Fruit fly (Drosophila melanogaster): Measurements from ENCODE around the gene CG5850.

CG5850 gene

dm6 chr2L:9954119-9954518 lies 9.6 kb downstream of the CG5850 start, which contains the start of the genes CG13126 and CG4709:
Gene CG13126 (minus strand): TSS chr2L:9954181.
Gene CG4709 (plus strand): TSS chr2L:9954325.
- TF ChIP-seq Dif (GFP tag; optimal IDR thresholded peaks at IDR 0.05; ENCODE audit: partially characterized antibody): no peak
- TF ChIP-seq fru (GFP tag; optimal IDR thresholded peaks at IDR 0.05): peak; percentile 79
- TF ChIP-seq Hr83 (GFP tag; optimal IDR thresholded peaks at IDR 0.05; ENCODE audit: poor library complexity, severe bottlenecking): peak; percentile 73
- TF ChIP-seq woc (GFP tag; optimal IDR thresholded peaks at IDR 0.05): peak; percentile 85
- TF ChIP-seq dsf (GFP tag; optimal IDR thresholded peaks at IDR 0.05; ENCODE audit: borderline replicate concordance): peak; percentile 58
- TF ChIP-seq Dfd (GFP tag; optimal IDR thresholded peaks at IDR 0.05): no peak
- peak; percentile 87 for TF ChIP-seq psq (GFP tag; optimal IDR thresholded peaks at IDR 0.05)
- TF ChIP-seq GATAd (GFP tag; optimal IDR thresholded peaks at IDR 0.05): peak; percentile 54
- no peak for TF ChIP-seq N (GFP tag; optimal IDR thresholded peaks at IDR 0.05)
- peak; percentile 81 for TF ChIP-seq Hnf4 (GFP tag; optimal IDR thresholded peaks at IDR 0.05)
- peak; percentile 93 for TF ChIP-seq rgr (GFP tag; optimal IDR thresholded peaks at IDR 0.05)
- TF ChIP-seq ey (GFP tag; optimal IDR thresholded peaks at IDR 0.05): peak; percentile 75
- TF ChIP-seq pan (optimal IDR thresholded peaks at IDR 0.05): no peak
- TF ChIP-seq Jra (GFP tag; optimal IDR thresholded peaks at IDR 0.05): peak; percentile 42
- TF ChIP-seq Mio (GFP tag; optimal IDR thresholded peaks at IDR 0.05): no peak
- TF ChIP-seq sage (GFP tag; optimal IDR thresholded peaks at IDR 0.05): peak; percentile 85
- TF ChIP-seq CG32264 (GFP tag; optimal IDR thresholded peaks at IDR 0.05): no peak
- no peak for TF ChIP-seq dl (GFP tag; optimal IDR thresholded peaks at IDR 0.05; ENCODE audit: insufficient read depth in 1 of 2, partially characterized antibody in 2 of 2)
- TF ChIP-seq foxo (GFP tag; optimal IDR thresholded peaks at IDR 0.05): peak in 1 of 2 experiments; percentile 92
- peak; percentile 95 for TF ChIP-seq HLH106 (tag; optimal IDR thresholded peaks at IDR 0.05)
- no peak for TF ChIP-seq jim (GFP tag; optimal IDR thresholded peaks at IDR 0.05)
- peak; percentile 71 for TF ChIP-seq br (GFP tag; optimal IDR thresholded peaks at IDR 0.05)
- peak; percentile 32 for TF ChIP-seq Myc (optimal IDR thresholded peaks at IDR 0.05)
- no peak for TF ChIP-seq Vsx2 (GFP tag; optimal IDR thresholded peaks at IDR 0.05; ENCODE audit: partially characterized antibody)
- peak; percentile 94 for TF ChIP-seq Sp1 (GFP tag; optimal IDR thresholded peaks at IDR 0.05)
- no peak for TF ChIP-seq lola (GFP tag; optimal IDR thresholded peaks at IDR 0.05)
- peak; percentile 69 for TF ChIP-seq CG9705 (GFP tag; optimal IDR thresholded peaks at IDR 0.05)
- TF ChIP-seq Abd-B (GFP tag; optimal IDR thresholded peaks at IDR 0.05): no peak
- peak; percentile 79 for TF ChIP-seq dmrt93B (GFP tag; optimal IDR thresholded peaks at IDR 0.05)
- TF ChIP-seq OdsH (GFP tag; optimal IDR thresholded peaks at IDR 0.05): peak; percentile 89
- no peak for TF ChIP-seq tai (GFP tag; optimal IDR thresholded peaks at IDR 0.05)
- no peak for TF ChIP-seq Hr78 (GFP tag; optimal IDR thresholded peaks at IDR 0.05)
- TF ChIP-seq brk (GFP tag; optimal IDR thresholded peaks at IDR 0.05): peak; percentile 93
- no peak for TF ChIP-seq usp (GFP tag; optimal IDR thresholded peaks at IDR 0.05)
- peak; percentile 77 for TF ChIP-seq sv (GFP tag; optimal IDR thresholded peaks at IDR 0.05)
- TF ChIP-seq h (GFP tag; optimal IDR thresholded peaks at IDR 0.05): peak; percentile 91
- peak; percentile 27 for TF ChIP-seq Rel (GFP tag; optimal IDR thresholded peaks at IDR 0.05)
- TF ChIP-seq Rel (tag; optimal IDR thresholded peaks at IDR 0.05): peak; percentile 77
- no peak for TF ChIP-seq CrebA (GFP tag; optimal IDR thresholded peaks at IDR 0.05; ENCODE audit: borderline replicate concordance)

dm6 chr2L:9949178-9950062 lies 14.3 kb downstream of the CG5850 start:
- TF ChIP-seq h (GFP tag; optimal IDR thresholded peaks at IDR 0.05) (peak; percentile 28), br (GFP tag; optimal IDR thresholded peaks at IDR 0.05) (no peak), Sp1 (GFP tag; optimal IDR thresholded peaks at IDR 0.05) (peak; percentile 1)
